Worm (Caenorhabditis elegans): ENCODE measurements around the gene R07B7.12.

DNA sequence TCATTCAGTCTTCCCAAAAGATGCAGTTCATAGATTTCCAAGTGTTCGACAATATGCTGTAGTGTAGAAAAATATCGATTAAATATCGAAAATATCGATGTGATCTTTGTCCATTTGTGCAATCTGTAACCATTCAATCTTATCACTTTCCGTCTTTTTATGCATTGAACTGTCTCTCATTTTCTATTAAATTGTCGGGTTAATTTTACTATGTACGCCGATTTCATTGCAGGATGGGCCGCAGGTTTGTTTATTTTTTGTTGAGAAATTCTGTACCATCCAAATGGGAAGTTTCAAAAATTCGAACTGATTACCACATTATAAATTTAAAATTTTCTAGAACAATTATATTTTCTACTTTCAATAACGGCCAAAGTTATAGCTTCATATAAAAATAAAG, 4.7 kb upstream of the R07B7.12 start, which contains the start of gene R07B7.8:
- no peak for TF ChIP-seq ZK546.5 (tag; optimal IDR thresholded peaks at IDR 0.05)
- no peak for TF ChIP-seq unc-62 (GFP tag; optimal IDR thresholded peaks at IDR 0.05)
- TF ChIP-seq snpc-4 (tag; optimal IDR thresholded peaks at IDR 0.05), result no peak
- no peak for TF ChIP-seq nhr-77 (tag; optimal IDR thresholded peaks at IDR 0.05)
- no peak for TF ChIP-seq ama-1 (optimal IDR thresholded peaks at IDR 0.05)
- TF ChIP-seq peb-1 (tag; optimal IDR thresholded peaks at IDR 0.05), result no peak
- no peak for TF ChIP-seq Y55F3AM.14 (GFP tag; optimal IDR thresholded peaks at IDR 0.05)
- TF ChIP-seq skn-1 (tag; optimal IDR thresholded peaks at IDR 0.05), result no peak
- TF ChIP-seq unc-39 (tag; optimal IDR thresholded peaks at IDR 0.05), result no peak
- TF ChIP-seq zag-1 (tag; optimal IDR thresholded peaks at IDR 0.05), result no peak
- TF ChIP-seq mdl-1 (tag; optimal IDR thresholded peaks at IDR 0.05), result no peak
